Worm (Caenorhabditis elegans): ENCODE measurements around the gene kcmf-1.

kcmf-1 gene

ce11 chrIII:7828576-7829461, at the start of gene kcmf-1, which contains the start of gene egl-45:
TSS of gene kcmf-1 (plus strand) at chrIII:7829411.
TSS of gene egl-45 (minus strand) at chrIII:7828626.
- TF ChIP-seq pes-1 (GFP tag; IDR thresholded peaks at IDR 0.05) (no peak), ets-7 (tag; optimal IDR thresholded peaks at IDR 0.05) (no peak), hmg-4 (GFP tag; optimal IDR thresholded peaks at IDR 0.05) (no peak), ama-1 (optimal IDR thresholded peaks at IDR 0.05) (no peak), B0310.2 (tag; optimal IDR thresholded peaks at IDR 0.05) (no peak)

ce11 chrIII:7780566-7781238, 48.5 kb upstream of the kcmf-1 start:
- no peak for TF ChIP-seq scrt-1 (GFP tag; IDR thresholded peaks at IDR 0.05)
- no peak for TF ChIP-seq tbx-37 (GFP tag; conservative IDR thresholded peaks at IDR 0.05)
- TF ChIP-seq aly-1 (tag; optimal IDR thresholded peaks at IDR 0.05): no peak
- no peak for TF ChIP-seq ceh-13 (GFP tag; optimal IDR thresholded peaks at IDR 0.05)
- TF ChIP-seq sea-1 (GFP tag; conservative IDR thresholded peaks at IDR 0.05): no peak
- TF ChIP-seq hmg-4 (GFP tag; optimal IDR thresholded peaks at IDR 0.05): no peak
- TF ChIP-seq hmbx-1 (tag; optimal IDR thresholded peaks at IDR 0.05): no peak
- TF ChIP-seq ama-1 (optimal IDR thresholded peaks at IDR 0.05): no peak
- TF ChIP-seq F13C5.2 (tag; optimal IDR thresholded peaks at IDR 0.05): no peak
- no peak for TF ChIP-seq ets-7 (tag; optimal IDR thresholded peaks at IDR 0.05)
- no peak for TF ChIP-seq flt-1 (GFP tag; IDR thresholded peaks at IDR 0.05)
- TF ChIP-seq pes-1 (GFP tag; IDR thresholded peaks at IDR 0.05): no peak
- TF ChIP-seq tra-4 (tag; optimal IDR thresholded peaks at IDR 0.05): no peak
- TF ChIP-seq B0310.2 (tag; optimal IDR thresholded peaks at IDR 0.05): no peak

DNA sequence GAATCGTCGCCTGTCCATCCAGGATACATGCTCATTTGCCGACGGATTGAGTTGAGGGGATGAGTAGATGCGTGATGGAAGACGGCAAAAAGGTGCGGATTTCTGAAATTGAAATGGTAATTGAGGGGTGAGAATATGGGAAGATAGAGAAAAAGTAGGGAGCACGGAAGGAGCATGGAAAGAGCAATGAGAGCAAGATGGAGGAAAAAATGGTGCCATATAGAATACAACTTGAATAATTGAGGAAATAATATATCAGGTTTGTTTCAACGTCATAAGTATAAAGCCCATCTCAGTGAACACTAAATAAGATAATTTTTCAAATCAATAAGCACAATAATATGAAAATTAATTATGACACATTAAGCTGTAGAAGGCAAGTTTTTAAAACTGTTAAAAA, 45.9 kb upstream of the kcmf-1 start, which contains the start of gene mab-5:
TSS of gene mab-5 (minus strand) at position 101 of the 400 bp plus-strand sequence.
- no peak for TF ChIP-seq hnd-1 (tag; optimal IDR thresholded peaks at IDR 0.05)
- no peak for TF ChIP-seq hmbx-1 (tag; optimal IDR thresholded peaks at IDR 0.05)
- TF ChIP-seq tbx-37 (GFP tag; conservative IDR thresholded peaks at IDR 0.05): no peak
- TF ChIP-seq tra-4 (tag; optimal IDR thresholded peaks at IDR 0.05): no peak
- no peak for TF ChIP-seq sea-1 (GFP tag; conservative IDR thresholded peaks at IDR 0.05)
- no peak for TF ChIP-seq ceh-13 (GFP tag; optimal IDR thresholded peaks at IDR 0.05)
- TF ChIP-seq B0310.2 (tag; optimal IDR thresholded peaks at IDR 0.05): no peak
- no peak for TF ChIP-seq pes-1 (GFP tag; IDR thresholded peaks at IDR 0.05)

DNA sequence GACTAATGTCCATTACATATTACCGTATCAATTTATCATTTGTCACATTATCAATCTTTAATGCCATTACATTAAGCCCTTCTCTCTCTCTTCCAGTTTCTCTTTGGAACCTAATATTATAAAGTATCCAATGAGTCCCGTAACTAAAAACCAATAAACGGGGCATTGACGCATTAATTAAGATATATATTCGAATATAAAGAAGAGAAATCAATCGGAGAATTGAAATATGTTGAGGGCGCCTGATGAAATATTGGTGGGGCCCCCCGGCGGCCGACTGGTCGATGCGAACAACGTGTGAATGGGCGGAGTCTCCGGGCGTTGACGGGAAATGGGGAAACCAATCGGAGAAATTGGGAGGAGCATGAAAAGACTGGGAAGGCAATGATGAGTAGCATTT, 45.0 kb upstream of the kcmf-1 start:
- TF ChIP-seq flt-1 (GFP tag; IDR thresholded peaks at IDR 0.05): no peak
- TF ChIP-seq ceh-13 (GFP tag; optimal IDR thresholded peaks at IDR 0.05): no peak
- TF ChIP-seq aly-1 (tag; optimal IDR thresholded peaks at IDR 0.05): no peak

DNA sequence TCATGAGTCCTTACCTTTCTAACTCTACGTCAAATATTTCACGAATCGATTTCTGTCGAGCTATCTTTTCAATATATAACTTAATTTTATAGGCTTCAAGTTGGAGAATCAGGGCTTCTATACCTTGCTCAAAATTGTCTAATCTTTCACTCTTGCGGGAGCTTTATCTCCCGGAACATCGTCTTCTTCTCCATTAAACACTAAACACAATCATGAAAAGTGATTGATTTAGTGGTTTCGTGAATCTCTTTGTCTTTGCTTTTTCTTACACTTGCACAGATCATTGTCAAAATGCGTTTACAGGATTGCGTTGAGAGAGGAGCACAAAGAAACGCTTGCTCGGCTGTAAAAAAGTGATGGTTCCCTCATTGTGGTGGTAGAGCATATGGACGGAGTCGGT, 40.8 kb upstream of the kcmf-1 start:
- TF ChIP-seq tra-4 (tag; optimal IDR thresholded peaks at IDR 0.05) (no peak), ceh-13 (GFP tag; optimal IDR thresholded peaks at IDR 0.05) (no peak)

- TF ChIP-seq tbx-37 (GFP tag; conservative IDR thresholded peaks at IDR 0.05): no peak
- TF ChIP-seq hmbx-1 (tag; optimal IDR thresholded peaks at IDR 0.05): no peak
- TF ChIP-seq hmg-4 (GFP tag; optimal IDR thresholded peaks at IDR 0.05): no peak
- no peak for TF ChIP-seq flt-1 (GFP tag; IDR thresholded peaks at IDR 0.05)
- no peak for TF ChIP-seq scrt-1 (GFP tag; IDR thresholded peaks at IDR 0.05)
- TF ChIP-seq F13C5.2 (tag; optimal IDR thresholded peaks at IDR 0.05): no peak
- TF ChIP-seq pes-1 (GFP tag; IDR thresholded peaks at IDR 0.05): no peak
- TF ChIP-seq B0310.2 (tag; optimal IDR thresholded peaks at IDR 0.05): no peak
- TF ChIP-seq ama-1 (optimal IDR thresholded peaks at IDR 0.05): no peak
- no peak for TF ChIP-seq ets-7 (tag; optimal IDR thresholded peaks at IDR 0.05)
- no peak for TF ChIP-seq hnd-1 (tag; optimal IDR thresholded peaks at IDR 0.05)
- no peak for TF ChIP-seq ceh-13 (GFP tag; optimal IDR thresholded peaks at IDR 0.05)
- no peak for TF ChIP-seq sea-1 (GFP tag; conservative IDR thresholded peaks at IDR 0.05)
Observed at ce11 chrIII:7790522-7790921, 38.7 kb upstream of the kcmf-1 start.

DNA sequence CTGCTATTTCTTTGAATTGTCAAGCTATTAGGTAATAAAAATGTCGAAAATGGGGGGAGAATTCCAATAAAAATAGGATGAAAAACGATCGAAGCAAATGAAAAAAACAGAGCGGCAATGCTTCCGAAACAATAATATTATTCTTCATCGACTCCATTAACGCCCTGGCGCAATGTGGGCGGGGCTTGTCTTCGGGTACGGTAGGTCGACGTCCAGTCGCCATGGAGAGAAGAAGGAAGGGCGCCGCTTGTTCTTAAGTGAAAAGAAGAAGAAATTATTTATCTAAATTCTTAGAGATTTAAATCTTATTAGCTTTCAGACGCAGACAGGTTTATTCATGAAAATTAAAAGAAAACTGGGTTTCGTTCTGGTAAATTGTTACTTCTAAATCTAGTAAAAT, 37.0 kb upstream of the kcmf-1 start:
- no peak for TF ChIP-seq F13C5.2 (tag; optimal IDR thresholded peaks at IDR 0.05)
- no peak for TF ChIP-seq ceh-13 (GFP tag; optimal IDR thresholded peaks at IDR 0.05)
- no peak for TF ChIP-seq flt-1 (GFP tag; IDR thresholded peaks at IDR 0.05)
- TF ChIP-seq sea-1 (GFP tag; conservative IDR thresholded peaks at IDR 0.05): no peak

DNA sequence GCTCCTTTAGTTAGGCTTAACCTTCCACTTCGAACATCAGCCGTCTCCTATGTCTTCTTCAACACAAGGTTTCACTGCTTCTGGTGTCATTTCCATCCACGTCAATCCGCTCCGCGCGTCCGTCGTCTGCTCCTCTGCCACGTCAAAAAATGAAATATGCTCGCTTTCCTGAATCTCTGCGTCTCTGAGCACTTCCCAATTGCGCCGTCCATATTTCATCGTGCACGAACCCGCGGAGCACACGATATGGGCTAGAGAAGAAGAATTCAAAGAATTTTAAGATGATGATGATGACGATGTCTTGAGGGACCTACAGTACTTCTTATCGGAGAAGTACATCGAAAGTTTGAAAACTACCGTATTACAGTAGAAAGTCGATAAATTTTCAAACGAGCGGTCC, 36.2 kb upstream of the kcmf-1 start:
- TF ChIP-seq aly-1 (tag; optimal IDR thresholded peaks at IDR 0.05): no peak
- TF ChIP-seq ceh-13 (GFP tag; optimal IDR thresholded peaks at IDR 0.05): no peak
- no peak for TF ChIP-seq tbx-37 (GFP tag; conservative IDR thresholded peaks at IDR 0.05)
- TF ChIP-seq flt-1 (GFP tag; IDR thresholded peaks at IDR 0.05): no peak
- no peak for TF ChIP-seq hmbx-1 (tag; optimal IDR thresholded peaks at IDR 0.05)
- no peak for TF ChIP-seq sea-1 (GFP tag; conservative IDR thresholded peaks at IDR 0.05)
- no peak for TF ChIP-seq B0310.2 (tag; optimal IDR thresholded peaks at IDR 0.05)
- TF ChIP-seq ama-1 (optimal IDR thresholded peaks at IDR 0.05): no peak
- no peak for TF ChIP-seq tra-4 (tag; optimal IDR thresholded peaks at IDR 0.05)
- no peak for TF ChIP-seq ets-7 (tag; optimal IDR thresholded peaks at IDR 0.05)
- no peak for TF ChIP-seq hnd-1 (tag; optimal IDR thresholded peaks at IDR 0.05)
- no peak for TF ChIP-seq scrt-1 (GFP tag; IDR thresholded peaks at IDR 0.05)
- TF ChIP-seq pes-1 (GFP tag; IDR thresholded peaks at IDR 0.05): no peak
- TF ChIP-seq F13C5.2 (tag; optimal IDR thresholded peaks at IDR 0.05): no peak
- no peak for TF ChIP-seq ceh-36 (tag; optimal IDR thresholded peaks at IDR 0.05)
- no peak for TF ChIP-seq tbx-11 (GFP tag; IDR thresholded peaks at IDR 0.05)
- no peak for TF ChIP-seq hmg-4 (GFP tag; optimal IDR thresholded peaks at IDR 0.05)

Data from whole organism, early embryonic.